Fruit fly (Drosophila melanogaster): Measurements from ENCODE around the gene COX7A.

Gene COX7A

DNA sequence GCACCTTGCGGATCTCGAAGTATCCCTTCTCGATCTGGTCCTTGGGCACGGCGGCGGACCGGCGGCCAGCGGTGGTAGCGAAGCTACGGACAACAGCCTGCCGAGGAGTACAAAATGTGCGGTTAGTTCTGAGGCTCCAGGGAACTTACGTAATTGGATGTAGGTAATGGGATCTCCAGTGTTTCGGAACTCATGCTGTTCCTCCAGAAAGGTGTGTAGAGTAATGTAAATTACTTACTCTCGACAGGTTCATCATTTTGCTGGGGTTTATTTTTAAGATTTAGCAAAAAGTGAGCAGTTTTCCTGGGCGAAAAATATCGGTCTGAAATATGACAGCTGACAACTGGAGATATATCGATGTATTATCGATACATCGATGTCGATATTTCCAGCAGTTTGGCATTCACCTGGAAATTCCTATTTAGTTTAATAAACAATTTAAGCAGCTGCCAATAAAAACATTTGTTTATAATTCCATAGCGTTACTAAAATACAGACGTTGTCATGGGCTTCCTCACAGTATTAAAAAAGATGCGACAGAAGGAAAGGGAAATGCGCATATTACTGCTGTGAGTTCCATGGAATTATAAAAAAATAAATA lies at the start of gene COX7A, which contains the start of gene Arl2 (continued):
- TF ChIP-seq Bdp1 (GFP tag; optimal IDR thresholded peaks at IDR 0.05) (no peak), HLHmδ (GFP tag; optimal IDR thresholded peaks at IDR 0.05) (no peak), CG15073 (GFP tag; optimal IDR thresholded peaks at IDR 0.05) (no peak), lmd (GFP tag; IDR thresholded peaks at IDR 0.05) (no peak), hbn (GFP tag; IDR thresholded peaks at IDR 0.05; ENCODE audit: partially characterized antibody) (peak; percentile 95), hth (optimal IDR thresholded peaks at IDR 0.05) (no peak), Hsf (GFP tag; optimal IDR thresholded peaks at IDR 0.05) (no peak), CG11695 (GFP tag; IDR thresholded peaks at IDR 0.05) (no peak), CG7928 (GFP tag; optimal IDR thresholded peaks at IDR 0.05) (no peak), Xrp1 (GFP tag; IDR thresholded peaks at IDR 0.05) (no peak), h (optimal IDR thresholded peaks at IDR 0.05) (no peak), bbx (GFP tag; IDR thresholded peaks at IDR 0.05; ENCODE audit: partially characterized antibody) (peak; percentile 97), org-1 (GFP tag; optimal IDR thresholded peaks at IDR 0.05) (no peak), CG8281 (tag; optimal IDR thresholded peaks at IDR 0.05) (no peak), bowl (GFP tag; IDR thresholded peaks at IDR 0.05) (no peak), kni (GFP tag; optimal IDR thresholded peaks at IDR 0.05) (no peak), BtbVII (GFP tag; optimal IDR thresholded peaks at IDR 0.05) (no peak), lov (optimal IDR thresholded peaks at IDR 0.05) (no peak), lov (GFP tag; IDR thresholded peaks at IDR 0.05) (no peak), grn (GFP tag; optimal IDR thresholded peaks at IDR 0.05) (no peak), tna (GFP tag; IDR thresholded peaks at IDR 0.05; ENCODE audit: partially characterized antibody) (peak; percentile 91), dm (GFP tag; optimal IDR thresholded peaks at IDR 0.05) (peak; percentile 23), Six4 (GFP tag; optimal IDR thresholded peaks at IDR 0.05) (no peak), z (GFP tag; IDR thresholded peaks at IDR 0.05) (no peak), Kr (GFP tag; optimal IDR thresholded peaks at IDR 0.05) (no peak), Rx (GFP tag; IDR thresholded peaks at IDR 0.05) (no peak), Max (GFP tag; optimal IDR thresholded peaks at IDR 0.05) (no peak), zfh2 (GFP tag; optimal IDR thresholded peaks at IDR 0.05) (no peak), CG3995 (GFP tag; optimal IDR thresholded peaks at IDR 0.05) (peak; percentile 18), Mrtf (GFP tag; IDR thresholded peaks at IDR 0.05) (no peak), CG12071 (GFP tag; optimal IDR thresholded peaks at IDR 0.05) (no peak), CG5180 (GFP tag; optimal IDR thresholded peaks at IDR 0.05) (no peak), sug (tag; optimal IDR thresholded peaks at IDR 0.05) (peak; percentile 24), CG11723 (GFP tag; optimal IDR thresholded peaks at IDR 0.05) (no peak), CG10462 (GFP tag; optimal IDR thresholded peaks at IDR 0.05) (no peak), Vsx1 (GFP tag; optimal IDR thresholded peaks at IDR 0.05) (no peak), HLH54F (GFP tag; optimal IDR thresholded peaks at IDR 0.05) (no peak), H2.0 (GFP tag; IDR thresholded peaks at IDR 0.05) (no peak), CG11093 (GFP tag; IDR thresholded peaks at IDR 0.05) (no peak), Lpt (GFP tag; optimal IDR thresholded peaks at IDR 0.05) (no peak), unc-4 (GFP tag; IDR thresholded peaks at IDR 0.05; ENCODE audit: partially characterized antibody) (peak; percentile 95), sna (GFP tag; IDR thresholded peaks at IDR 0.05; ENCODE audit: partially characterized antibody) (peak; percentile 94), CG9797 (GFP tag; optimal IDR thresholded peaks at IDR 0.05) (no peak), CG2875 (GFP tag; optimal IDR thresholded peaks at IDR 0.05) (no peak), CG7963 (GFP tag; IDR thresholded peaks at IDR 0.05; ENCODE audit: partially characterized antibody) (peak; percentile 90), Asciz (GFP tag; optimal IDR thresholded peaks at IDR 0.05) (no peak), da (GFP tag; optimal IDR thresholded peaks at IDR 0.05) (no peak), CG18476 (GFP tag; optimal IDR thresholded peaks at IDR 0.05) (no peak), jing (GFP tag; optimal IDR thresholded peaks at IDR 0.05) (no peak), Pdp1 (GFP tag; optimal IDR thresholded peaks at IDR 0.05) (peak in 1 of 2 experiments; percentile 95), dan (GFP tag; IDR thresholded peaks at IDR 0.05) (no peak), Optix (GFP tag; IDR thresholded peaks at IDR 0.05) (no peak)
